Worm (Caenorhabditis elegans) whole organism, L4 larva: ENCODE results near the gene nas-11.

Experiments used
- D1046.2 ChIP-seq: fragments of 200-800 bp; sonication (Bioruptor generic); IDR thresholded peaks from 2 replicates; pipeline ENCODE4 v1.3.6; 2022; ENCODE audit warnings: missing genetic modification characterization, missing compliant biosample characterization
- F10B5.3 ChIP-seq: sonication (generic microtip); optimal IDR thresholded peaks from 2 replicates; lab custom pipeline; 2016; ENCODE audit warnings: mild to moderate bottlenecking, missing genetic modification characterization, missing compliant biosample characterization
- F26F4.8 ChIP-seq: fragments of 200-800 bp; sonication (Bioruptor generic); conservative IDR thresholded peaks from 2 replicates; pipeline ENCODE4 v1.3.6; 2022; ENCODE audit warnings: missing genetic modification characterization, missing compliant biosample characterization
- F44E2.7 ChIP-seq: fragments of 200-800 bp; sonication (Bioruptor generic); IDR thresholded peaks from 2 replicates; pipeline ENCODE4 v2.1.2; 2022; ENCODE audit warnings: missing genetic modification characterization, missing compliant biosample characterization
- T20F7.1 ChIP-seq: fragments of 200-800 bp; sonication (Bioruptor generic); optimal IDR thresholded peaks from 2 replicates; lab custom pipeline; 2018; ENCODE audit warnings: mild to moderate bottlenecking, missing genetic modification characterization, missing compliant biosample characterization
- T26A8.4 ChIP-seq: fragments of 200-800 bp; sonication (Bioruptor generic); IDR thresholded peaks from 2 replicates; pipeline ENCODE4 v1.3.6; 2022; ENCODE audit warnings: missing genetic modification characterization, missing compliant biosample characterization
- Y5F2A.4 ChIP-seq: fragments of 200-800 bp; sonication (Bioruptor generic); optimal IDR thresholded peaks from 2 replicates; lab custom pipeline; 2018; ENCODE audit warnings: mild to moderate bottlenecking, missing genetic modification characterization, missing compliant biosample characterization
- Y75B8A.6 ChIP-seq: fragments of 200-800 bp; sonication (Bioruptor generic); IDR thresholded peaks from 2 replicates; pipeline ENCODE4 v1.3.6; 2022; ENCODE audit warnings: missing genetic modification reagents, missing genetic modification characterization, missing compliant biosample characterization
- ZK546.5 ChIP-seq, 2 experiments: sonication (generic microtip); optimal IDR thresholded peaks; 2 replicates each; lab custom pipeline; 2017; ENCODE audit warnings: missing biosample characterization in 2 of 2, missing genetic modification characterization in 2 of 2
- aly-2 ChIP-seq: sonication (generic microtip); optimal IDR thresholded peaks from 2 replicates; lab custom pipeline; 2018; ENCODE audit warnings: missing biosample characterization, missing genetic modification characterization
- ama-1 ChIP-seq: fragments of 150-350 bp; optimal IDR thresholded peaks from 2 replicates; lab custom pipeline; 2014; ENCODE audit warnings: inconsistent platforms, mixed read lengths
- arid-1 ChIP-seq: fragments of 200-800 bp; sonication (Bioruptor generic); conservative IDR thresholded peaks from 2 replicates; pipeline ENCODE4 v1.3.6; 2022; ENCODE audit warnings: missing genetic modification reagents, missing genetic modification characterization, missing compliant biosample characterization
- ceh-28 ChIP-seq: fragments of 150-350 bp; optimal IDR thresholded peaks from 2 replicates; lab custom pipeline; 2014; ENCODE audit warnings: missing biosample characterization, missing genetic modification reagents, missing genetic modification characterization
- daf-12 ChIP-seq: fragments of 150-350 bp; optimal IDR thresholded peaks from 2 replicates; lab custom pipeline; 2014; ENCODE audit warnings: missing biosample characterization, missing genetic modification reagents, missing genetic modification characterization
- dmd-6 ChIP-seq: fragments of 200-800 bp; sonication (Bioruptor generic); IDR thresholded peaks from 2 replicates; pipeline ENCODE4 v1.3.6; 2022; ENCODE audit warnings: missing genetic modification reagents, missing genetic modification characterization, missing compliant biosample characterization
- dmd-9 ChIP-seq: fragments of 200-800 bp; sonication (Bioruptor generic); IDR thresholded peaks from 2 replicates; pipeline ENCODE4 v1.3.6; 2022; ENCODE audit warnings: missing genetic modification reagents, missing genetic modification characterization, missing compliant biosample characterization
- dpl-1 ChIP-seq: fragments of 150-350 bp; optimal IDR thresholded peaks from 2 replicates; lab custom pipeline; 2014; ENCODE audit warnings: missing biosample characterization, missing genetic modification reagents, missing genetic modification characterization
- egl-43 ChIP-seq: fragments of 200-800 bp; sonication (Bioruptor generic); IDR thresholded peaks from 2 replicates; pipeline ENCODE4 v1.3.6; 2022; ENCODE audit warnings: missing genetic modification reagents, missing genetic modification characterization, missing compliant biosample characterization
- hmg-1.1 ChIP-seq: fragments of 200-800 bp; sonication (Bioruptor generic); IDR thresholded peaks from 2 replicates; pipeline ENCODE4 v1.3.6; 2022; ENCODE audit warnings: missing genetic modification reagents, missing genetic modification characterization, missing compliant biosample characterization
- jun-1 ChIP-seq: fragments of 150-350 bp; optimal IDR thresholded peaks from 2 replicates; lab custom pipeline; 2014; ENCODE audit warnings: missing biosample characterization, missing genetic modification reagents, missing genetic modification characterization
- lim-7 ChIP-seq: fragments of 200-800 bp; sonication (Bioruptor generic); IDR thresholded peaks from 2 replicates; pipeline ENCODE4 v1.3.6; 2022; ENCODE audit warnings: missing genetic modification characterization, missing compliant biosample characterization
- lin-1 ChIP-seq: fragments of 200-800 bp; sonication (Bioruptor generic); IDR thresholded peaks from 2 replicates; pipeline ENCODE4 v1.3.6; 2022; ENCODE audit warnings: missing genetic modification reagents, missing genetic modification characterization, missing compliant biosample characterization
- lin-15B ChIP-seq: fragments of 150-350 bp; sonication (generic microtip); optimal IDR thresholded peaks from 3 replicates; lab custom pipeline; 2014; ENCODE audit warnings: missing biosample characterization, missing genetic modification characterization
- lin-29 ChIP-seq: fragments of 200-800 bp; sonication (Bioruptor generic); IDR thresholded peaks from 2 replicates; pipeline ENCODE4 v1.3.6; 2022; ENCODE audit warnings: missing genetic modification reagents, missing genetic modification characterization, missing compliant biosample characterization
- lin-38 ChIP-seq: fragments of 200-800 bp; sonication (Bioruptor generic); IDR thresholded peaks from 2 replicates; pipeline ENCODE4 v1.3.6; 2022; ENCODE audit warnings: missing genetic modification reagents, missing genetic modification characterization, missing compliant biosample characterization
- lin-39 ChIP-seq: fragments of 150-350 bp; optimal IDR thresholded peaks from 2 replicates; lab custom pipeline; 2014; ENCODE audit warnings: missing biosample characterization, missing genetic modification reagents, missing genetic modification characterization
- lir-3 ChIP-seq: sonication (generic microtip); optimal IDR thresholded peaks from 2 replicates; lab custom pipeline; 2016; ENCODE audit warnings: mild to moderate bottlenecking, missing genetic modification characterization, missing compliant biosample characterization
- madf-5 ChIP-seq, 2 experiments: fragments of 200-800 bp; sonication (Bioruptor generic); IDR thresholded peaks; 2 replicates each; pipeline ENCODE4 v1.3.6; 2022; ENCODE audit warnings: missing compliant biosample characterization in 2 of 2, missing genetic modification characterization in 2 of 2
- madf-9 ChIP-seq: fragments of 200-800 bp; sonication (Bioruptor generic); conservative IDR thresholded peaks from 2 replicates; pipeline ENCODE4 v1.3.6; 2022; ENCODE audit warnings: missing genetic modification reagents, missing genetic modification characterization, missing compliant biosample characterization
- mes-2 ChIP-seq: sonication (generic microtip); optimal IDR thresholded peaks from 2 replicates; lab custom pipeline; 2016; ENCODE audit warnings: missing genotype, mild to moderate bottlenecking, missing genetic modification characterization, missing compliant biosample characterization; ENCODE audit not compliant: poor library complexity, severe bottlenecking
- mxl-3 ChIP-seq: fragments of 200-800 bp; sonication (Bioruptor generic); optimal IDR thresholded peaks from 2 replicates; lab custom pipeline; 2018; ENCODE audit warnings: mild to moderate bottlenecking, missing genetic modification characterization, missing compliant biosample characterization
- nhr-10 ChIP-seq: fragments of 150-350 bp; optimal IDR thresholded peaks from 2 replicates; lab custom pipeline; 2014; ENCODE audit warnings: missing biosample characterization, missing genetic modification characterization
- nhr-102 ChIP-seq: sonication (generic microtip); optimal IDR thresholded peaks from 2 replicates; lab custom pipeline; 2016; ENCODE audit warnings: mild to moderate bottlenecking, missing genetic modification characterization, moderate library complexity, missing compliant biosample characterization
- nhr-237 ChIP-seq: sonication (generic microtip); optimal IDR thresholded peaks from 2 replicates; lab custom pipeline; 2017; ENCODE audit warnings: missing biosample characterization, missing genetic modification characterization
- nhr-25 ChIP-seq: sonication (generic microtip); optimal IDR thresholded peaks from 2 replicates; lab custom pipeline; 2017; ENCODE audit warnings: missing genetic modification characterization, mild to moderate bottlenecking, missing compliant biosample characterization, antibody characterized with exemption, moderate library complexity, borderline replicate concordance; ENCODE audit not compliant: insufficient read depth
- nhr-28 ChIP-seq: fragments of 150-350 bp; optimal IDR thresholded peaks from 2 replicates; lab custom pipeline; 2014; ENCODE audit warnings: missing biosample characterization, missing genetic modification characterization
- nhr-41 ChIP-seq: fragments of 200-800 bp; sonication (Bioruptor generic); IDR thresholded peaks from 2 replicates; pipeline ENCODE4 v1.3.6; 2022; ENCODE audit warnings: missing genetic modification reagents, missing genetic modification characterization, missing compliant biosample characterization
- nhr-42 ChIP-seq: fragments of 200-800 bp; sonication (Bioruptor generic); IDR thresholded peaks from 2 replicates; pipeline ENCODE4 v1.3.6; 2022; ENCODE audit warnings: missing genetic modification characterization, missing compliant biosample characterization
- nhr-48 ChIP-seq: sonication (generic microtip); optimal IDR thresholded peaks from 2 replicates; lab custom pipeline; 2016; ENCODE audit warnings: mild to moderate bottlenecking, missing genetic modification characterization, missing compliant biosample characterization
- nhr-76 ChIP-seq: fragments of 150-350 bp; optimal IDR thresholded peaks from 2 replicates; lab custom pipeline; 2014; ENCODE audit warnings: missing biosample characterization, missing genetic modification characterization
- pqm-1 ChIP-seq: sonication (generic microtip); optimal IDR thresholded peaks from 2 replicates; lab custom pipeline; 2017; ENCODE audit warnings: missing biosample characterization, missing genetic modification characterization
- saeg-2 ChIP-seq: fragments of 200-800 bp; sonication (Bioruptor generic); IDR thresholded peaks from 2 replicates; pipeline ENCODE4 v1.3.6; 2022; ENCODE audit warnings: missing genetic modification reagents, missing genetic modification characterization, missing compliant biosample characterization
- skn-1 ChIP-seq: fragments of 150-350 bp; optimal IDR thresholded peaks from 2 replicates; lab custom pipeline; 2014; ENCODE audit warnings: missing biosample characterization, missing genetic modification characterization
- snpc-1.2 ChIP-seq: fragments of 200-800 bp; sonication (Bioruptor generic); IDR thresholded peaks from 2 replicates; pipeline ENCODE4 v1.3.6; 2022; ENCODE audit warnings: missing genetic modification reagents, missing genetic modification characterization, missing compliant biosample characterization
- spr-3 ChIP-seq: fragments of 200-800 bp; sonication (Bioruptor generic); optimal IDR thresholded peaks from 2 replicates; lab custom pipeline; 2018; ENCODE audit warnings: mild to moderate bottlenecking, missing genetic modification characterization, missing compliant biosample characterization
- unc-130 ChIP-seq: sonication (generic microtip); optimal IDR thresholded peaks from 2 replicates; lab custom pipeline; 2016; ENCODE audit warnings: missing genetic modification reagents, missing genetic modification characterization, missing compliant biosample characterization
- unc-39 ChIP-seq: sonication (generic microtip); optimal IDR thresholded peaks from 2 replicates; lab custom pipeline; 2017; ENCODE audit warnings: missing biosample characterization, missing genetic modification characterization
- vab-7 ChIP-seq: fragments of 200-800 bp; sonication (Bioruptor generic); IDR thresholded peaks from 2 replicates; pipeline ENCODE4 v1.3.6; 2022; ENCODE audit warnings: missing genetic modification reagents, missing genetic modification characterization, missing compliant biosample characterization
- zag-1 ChIP-seq: fragments of 150-350 bp; optimal IDR thresholded peaks from 2 replicates; lab custom pipeline; 2014; ENCODE audit warnings: missing biosample characterization, missing genetic modification characterization
- zfp-2 ChIP-seq: sonication (generic microtip); optimal IDR thresholded peaks from 2 replicates; lab custom pipeline; 2016; ENCODE audit warnings: mild to moderate bottlenecking, missing genetic modification characterization, missing compliant biosample characterization
- zfp-3 ChIP-seq: fragments of 200-800 bp; sonication (Bioruptor generic); conservative IDR thresholded peaks from 2 replicates; pipeline ENCODE4 v1.3.6; 2022; ENCODE audit warnings: missing genetic modification reagents, missing genetic modification characterization, missing compliant biosample characterization
- ztf-7 ChIP-seq: fragments of 150-350 bp; optimal IDR thresholded peaks from 2 replicates; lab custom pipeline; 2014; ENCODE audit warnings: missing biosample characterization, missing genetic modification characterization

nas-11 gene

DNA sequence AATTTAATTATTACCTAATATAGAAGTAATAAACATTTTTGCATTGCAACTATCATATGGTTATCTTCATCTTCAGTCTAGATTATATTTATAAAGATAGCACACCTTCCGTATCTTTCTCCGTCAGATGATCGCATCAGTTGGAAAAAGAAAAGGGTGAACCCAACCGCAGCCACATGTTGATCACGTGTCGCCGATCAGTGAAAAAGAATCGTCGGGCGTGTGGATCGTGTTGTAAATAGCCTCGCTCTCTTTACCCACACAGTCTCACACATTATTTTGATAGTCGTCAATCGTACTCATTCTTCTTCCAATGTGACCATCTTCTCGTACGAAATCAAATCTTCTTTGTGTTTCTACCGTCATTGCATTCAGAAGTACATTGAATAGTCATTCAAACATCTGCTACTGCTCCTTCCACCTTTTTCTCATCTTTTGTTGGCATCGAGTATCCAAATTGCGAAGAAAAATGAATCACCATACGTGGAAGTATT lies 30.5 kb downstream of the nas-11 start (continued):
- TF ChIP-seq nhr-28 (tag; lab: Kevin White, UChicago) (peak; percentile 94), snpc-1.2 (GFP tag; lab: Robert Waterston, UW) (no peak), lin-38 (GFP tag; lab: Robert Waterston, UW) (peak; percentile 63), ZK546.5 (tag; optimal IDR thresholded peaks at IDR 0.05; lab: Kevin White, UChicago) (no peak), zfp-2 (tag; lab: Kevin White, UChicago) (peak; percentile 57), F10B5.3 (tag; lab: Kevin White, UChicago) (peak; percentile 57), Y75B8A.6 (GFP tag; lab: Robert Waterston, UW) (peak; percentile 90), skn-1 (tag; lab: Kevin White, UChicago) (no peak), nhr-102 (tag; lab: Kevin White, UChicago) (peak; percentile 93), Y5F2A.4 (no peak), ztf-7 (tag; lab: Kevin White, UChicago) (peak; percentile 80), nhr-76 (tag; lab: Kevin White, UChicago) (peak; percentile 71), nhr-10 (tag; lab: Kevin White, UChicago) (peak; percentile 83), nhr-237 (tag; lab: Kevin White, UChicago) (peak; percentile 51), F44E2.7 (GFP tag; lab: Robert Waterston, UW) (no peak), pqm-1 (tag; lab: Kevin White, UChicago) (peak; percentile 60), T20F7.1 (GFP tag; lab: Kevin White, UChicago) (peak; percentile 83), nhr-42 (peak; percentile 78; the same call in 1 of the 2 replicates), F26F4.8 (no peak), daf-12 (tag; lab: Kevin White, UChicago) (no peak), vab-7 (GFP tag; lab: Robert Waterston, UW) (no peak), dpl-1 (GFP tag; lab: Kevin White, UChicago) (peak; percentile 56), lin-15B (tag; lab: Kevin White, UChicago) (no peak), nhr-41 (GFP tag; lab: Robert Waterston, UW) (peak; percentile 70), zag-1 (tag; lab: Kevin White, UChicago) (no peak), dmd-6 (peak; percentile 97), aly-2 (tag; lab: Kevin White, UChicago) (no peak), lir-3 (tag; lab: Kevin White, UChicago) (peak; percentile 39), jun-1 (tag; lab: Kevin White, UChicago) (peak; percentile 68), spr-3 (GFP tag; lab: Kevin White, UChicago) (no peak), madf-5 (GFP tag; IDR thresholded peaks at IDR 0.05; lab: Robert Waterston, UW) (0 out of 4 replicates have a peak, but pooled peaks have one; percentile 1 to 53), D1046.2 (GFP tag; lab: Robert Waterston, UW) (no peak), dmd-9 (0 out of 2 replicates have a peak, but pooled peaks have one; percentile 54), saeg-2 (peak; percentile 91), unc-39 (tag; lab: Kevin White, UChicago) (no peak), madf-9 (GFP tag; lab: Robert Waterston, UW) (peak; percentile 69), lin-29 (peak; percentile 81), lin-39 (no peak), egl-43 (GFP tag; lab: Robert Waterston, UW) (no peak), lin-1 (GFP tag; lab: Robert Waterston, UW) (peak; percentile 93), hmg-1.1 (GFP tag; lab: Robert Waterston, UW) (peak; percentile 45), ceh-28 (tag; lab: Kevin White, UChicago) (no peak), unc-130 (GFP tag; lab: Kevin White, UChicago) (no peak), arid-1 (GFP tag; lab: Robert Waterston, UW) (0 out of 2 replicates have a peak, but pooled peaks have one; percentile 9), nhr-48 (tag; lab: Kevin White, UChicago) (peak; percentile 99), mxl-3 (GFP tag; lab: Kevin White, UChicago) (peak; percentile 98), T26A8.4 (GFP tag; lab: Robert Waterston, UW) (peak; percentile 97), ama-1 (lab: Kevin White, UChicago) (peak; percentile 96), zfp-3 (peak; percentile 95), mes-2 (tag; lab: Kevin White, UChicago) (peak; percentile 39), lim-7 (GFP tag; lab: Robert Waterston, UW) (no peak), nhr-25 (tag; lab: Kevin White, UChicago) (peak; percentile 94)
